Fruit fly (Drosophila melanogaster): ENCODE measurements around the gene SNF4Agamma.
A peak's percentile ranks its signal among the peaks of the same experiment; 100 is the strongest.

SNF4Agamma gene

DNA sequence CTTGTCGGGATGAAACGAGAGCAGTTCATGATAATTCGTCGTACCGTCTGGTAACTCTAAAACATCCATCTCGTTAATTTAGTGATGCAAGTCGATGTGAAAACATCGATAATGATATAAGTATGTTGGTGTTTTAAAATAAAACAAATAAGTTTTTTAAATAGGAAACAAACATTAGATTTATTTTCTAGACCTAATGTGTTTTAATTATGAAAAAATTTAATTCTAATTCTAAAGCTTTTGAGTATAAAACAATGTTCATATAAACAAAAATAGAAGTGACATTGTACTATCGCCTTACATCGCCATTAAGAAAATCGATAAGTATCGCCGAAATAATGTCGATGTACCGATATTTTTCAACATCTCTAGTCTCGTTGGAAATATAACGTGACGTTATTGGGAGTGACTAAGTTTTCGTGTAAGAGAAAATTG is 29.5 kb upstream of the SNF4Agamma start, which contains the start of gene Rab11 (continued):
- TF ChIP-seq CG13894 (tag; optimal IDR thresholded peaks at IDR 0.05) (peak; percentile 52), CG12744 (GFP tag; optimal IDR thresholded peaks at IDR 0.05) (no peak), cas (GFP tag; IDR thresholded peaks at IDR 0.05) (no peak), CG11696 (GFP tag; IDR thresholded peaks at IDR 0.05) (no peak), Antp (GFP tag; optimal IDR thresholded peaks at IDR 0.05) (peak; percentile 4), Fer1 (GFP tag; optimal IDR thresholded peaks at IDR 0.05) (peak; percentile 20), HHEX (GFP tag; optimal IDR thresholded peaks at IDR 0.05) (no peak), pho (GFP tag; optimal IDR thresholded peaks at IDR 0.05) (peak; percentile 10), en (GFP tag; optimal IDR thresholded peaks at IDR 0.05) (no peak), CG8478 (optimal IDR thresholded peaks at IDR 0.05) (no peak), usp (GFP tag; optimal IDR thresholded peaks at IDR 0.05) (no peak), Nf-YC (tag; optimal IDR thresholded peaks at IDR 0.05) (peak; percentile 55), Doc2 (GFP tag; IDR thresholded peaks at IDR 0.05) (no peak), ind (GFP tag; optimal IDR thresholded peaks at IDR 0.05) (peak; percentile 53), CG17568 (GFP tag; optimal IDR thresholded peaks at IDR 0.05) (no peak), sens-2 (GFP tag; IDR thresholded peaks at IDR 0.05) (no peak), CG8290 (GFP tag; optimal IDR thresholded peaks at IDR 0.05) (peak; percentile 68), CG8290 (tag; optimal IDR thresholded peaks at IDR 0.05) (peak; percentile 24 to 68), ewg (GFP tag; optimal IDR thresholded peaks at IDR 0.05) (peak; percentile 16), CG17829 (tag; optimal IDR thresholded peaks at IDR 0.05) (peak; percentile 46), salm (tag; optimal IDR thresholded peaks at IDR 0.05) (no peak), ems (GFP tag; optimal IDR thresholded peaks at IDR 0.05) (peak; percentile 68), B-H1 (GFP tag; IDR thresholded peaks at IDR 0.05) (no peak), CrebB (tag; optimal IDR thresholded peaks at IDR 0.05) (no peak), BEAF-32 (GFP tag; optimal IDR thresholded peaks at IDR 0.05) (peak; percentile 93), nom (GFP tag; optimal IDR thresholded peaks at IDR 0.05) (no peak), CG10543 (GFP tag; optimal IDR thresholded peaks at IDR 0.05) (peak; percentile 50), repo (GFP tag; optimal IDR thresholded peaks at IDR 0.05) (no peak), CG17359 (tag; optimal IDR thresholded peaks at IDR 0.05) (peak; percentile 33), vfl (GFP tag; optimal IDR thresholded peaks at IDR 0.05) (no peak), Awh (GFP tag; IDR thresholded peaks at IDR 0.05) (no peak), toy (GFP tag; IDR thresholded peaks at IDR 0.05) (no peak), pzg (GFP tag; optimal IDR thresholded peaks at IDR 0.05) (peak; percentile 58), CG7271 (tag; optimal IDR thresholded peaks at IDR 0.05) (no peak), CG4617 (GFP tag; optimal IDR thresholded peaks at IDR 0.05; ENCODE audit: borderline replicate concordance) (peak; percentile 32), CG16863 (GFP tag; optimal IDR thresholded peaks at IDR 0.05) (no peak), gem (tag; optimal IDR thresholded peaks at IDR 0.05) (peak; percentile 71), nau (GFP tag; optimal IDR thresholded peaks at IDR 0.05) (no peak), CG2712 (tag; optimal IDR thresholded peaks at IDR 0.05) (peak; percentile 63), CG3995 (GFP tag; optimal IDR thresholded peaks at IDR 0.05) (peak; percentile 74), ci (GFP tag; IDR thresholded peaks at IDR 0.05) (no peak), Deaf1 (tag; optimal IDR thresholded peaks at IDR 0.05) (peak; percentile 34), emc (GFP tag; optimal IDR thresholded peaks at IDR 0.05) (no peak), slp2 (GFP tag; optimal IDR thresholded peaks at IDR 0.05) (no peak), tap (tag; optimal IDR thresholded peaks at IDR 0.05) (no peak), Rx (GFP tag; IDR thresholded peaks at IDR 0.05) (no peak), sima (GFP tag; optimal IDR thresholded peaks at IDR 0.05) (no peak), D19A (tag; optimal IDR thresholded peaks at IDR 0.05) (peak; percentile 6), seq (GFP tag; IDR thresholded peaks at IDR 0.05) (no peak), CG10431 (GFP tag; optimal IDR thresholded peaks at IDR 0.05) (no peak), hb (GFP tag; IDR thresholded peaks at IDR 0.05; ENCODE audit: partially characterized antibody) (peak; percentile 81), az2 (GFP tag; optimal IDR thresholded peaks at IDR 0.05) (peak; percentile 53), Max (GFP tag; optimal IDR thresholded peaks at IDR 0.05) (peak; percentile 71)
